Worm (Caenorhabditis elegans): ENCODE measurements around the gene thn-5.

The thn-5 gene

ce11 chrIV:5274123-5274581 lies 43.5 kb downstream of the thn-5 start, which contains the start of gene slfl-4:
TSS of gene slfl-4 (plus strand) at chrIV:5274531.
- TF ChIP-seq zip-2 (tag; optimal IDR thresholded peaks at IDR 0.05) (no peak), snpc-1.2 (GFP tag; IDR thresholded peaks at IDR 0.05) (no peak), sdz-12 (GFP tag; optimal IDR thresholded peaks at IDR 0.05) (no peak), nhr-48 (tag; optimal IDR thresholded peaks at IDR 0.05) (no peak), T20F7.1 (GFP tag; optimal IDR thresholded peaks at IDR 0.05) (no peak), nhr-25 (tag; optimal IDR thresholded peaks at IDR 0.05; ENCODE audit: borderline replicate concordance, insufficient read depth) (no peak), fkh-10 (GFP tag; optimal IDR thresholded peaks at IDR 0.05) (no peak), daf-8 (GFP tag; IDR thresholded peaks at IDR 0.05) (no peak), nhr-237 (tag; optimal IDR thresholded peaks at IDR 0.05) (no peak), lin-38 (GFP tag; IDR thresholded peaks at IDR 0.05) (no peak), daf-19 (GFP tag; conservative IDR thresholded peaks at IDR 0.05) (no peak), F10B5.3 (tag; optimal IDR thresholded peaks at IDR 0.05) (no peak), egl-27 (tag; optimal IDR thresholded peaks at IDR 0.05) (no peak), F26F4.8 (GFP tag; conservative IDR thresholded peaks at IDR 0.05) (no peak), lin-1 (GFP tag; IDR thresholded peaks at IDR 0.05) (no peak)

ce11 chrIV:5277752-5278151 lies 47.1 kb downstream of the thn-5 start, which contains the start of gene F36H12.17:
TSS of gene F36H12.17 (minus strand) at chrIV:5277852.
- no peak for TF ChIP-seq mes-2 (tag; optimal IDR thresholded peaks at IDR 0.05; ENCODE audit: poor library complexity, severe bottlenecking)
- no peak for TF ChIP-seq egl-27 (tag; optimal IDR thresholded peaks at IDR 0.05)
- TF ChIP-seq lin-39 (tag; optimal IDR thresholded peaks at IDR 0.05), result no peak
- no peak for TF ChIP-seq duxl-1 (tag; optimal IDR thresholded peaks at IDR 0.05; ENCODE audit: poor library complexity)
- no peak for TF ChIP-seq dve-1 (tag; optimal IDR thresholded peaks at IDR 0.05; ENCODE audit: insufficient read depth)
- no peak for TF ChIP-seq nhr-42 (GFP tag; IDR thresholded peaks at IDR 0.05)
- no peak for TF ChIP-seq lin-38 (GFP tag; IDR thresholded peaks at IDR 0.05)

DNA sequence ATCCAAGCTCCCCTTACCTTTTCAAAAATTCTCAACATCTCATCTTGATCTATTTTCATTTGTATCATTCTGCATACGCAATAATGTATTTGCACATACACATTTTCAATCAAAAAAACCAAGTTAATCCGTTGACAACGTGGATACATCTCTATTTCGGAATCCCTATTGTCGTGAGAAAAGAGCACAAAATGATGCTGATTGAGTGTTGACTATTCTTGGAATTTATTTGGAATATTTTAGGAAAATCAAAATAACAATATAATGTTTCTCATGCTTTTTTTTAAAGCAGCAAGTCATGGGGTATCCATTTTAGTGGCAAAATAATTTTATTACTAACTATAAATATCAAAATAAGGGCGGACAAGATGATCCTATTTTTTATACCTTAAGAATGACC lies 50.8 kb downstream of the thn-5 start:
- TF ChIP-seq nhr-6 (tag; optimal IDR thresholded peaks at IDR 0.05) (no peak), nhr-111 (GFP tag; optimal IDR thresholded peaks at IDR 0.05) (no peak), ceh-82 (tag; optimal IDR thresholded peaks at IDR 0.05) (no peak), set-16 (GFP tag; IDR thresholded peaks at IDR 0.05) (no peak), F37D6.2 (tag; optimal IDR thresholded peaks at IDR 0.05) (no peak), lin-1 (GFP tag; IDR thresholded peaks at IDR 0.05) (no peak), lir-3 (tag; optimal IDR thresholded peaks at IDR 0.05) (no peak), ces-1 (GFP tag; optimal IDR thresholded peaks at IDR 0.05) (no peak), F10B5.3 (tag; optimal IDR thresholded peaks at IDR 0.05) (no peak), Y105C5A.15 (GFP tag; IDR thresholded peaks at IDR 0.05) (no peak)

Measured in whole organism, L4 larva.